Fruit fly (Drosophila melanogaster) whole organism, wandering third instar larva: ENCODE measurements around the gene VhaM9.7-b.

ENCODE experiments used
- Abd-B ChIP-seq: fragments of >200 bp; optimal IDR thresholded peaks from 2 replicates; lab custom pipeline; 2017; ENCODE audit warnings: missing biosample characterization, missing genetic modification characterization
- CG32264 ChIP-seq: fragments of 200-800 bp; sonication (Bioruptor generic); optimal IDR thresholded peaks from 2 replicates; lab custom pipeline; 2016; ENCODE audit warnings: missing biosample characterization, missing genetic modification characterization
- CG9705 ChIP-seq: fragments of 200-800 bp; sonication (Bioruptor generic); optimal IDR thresholded peaks from 2 replicates; lab custom pipeline; 2018; ENCODE audit warnings: missing biosample characterization, mild to moderate bottlenecking, missing genetic modification characterization
- CrebA ChIP-seq: fragments of 200-800 bp; sonication (Bioruptor generic); optimal IDR thresholded peaks from 2 replicates; lab custom pipeline; 2016; ENCODE audit warnings: missing biosample characterization, mild to moderate bottlenecking, missing genetic modification characterization, borderline replicate concordance
- Dfd ChIP-seq: fragments of >200 bp; optimal IDR thresholded peaks from 2 replicates; lab custom pipeline; 2017; ENCODE audit warnings: missing biosample characterization, missing genetic modification characterization
- Dif ChIP-seq: fragments of 200-275, 200-300 bp; sonication (Bioruptor generic); optimal IDR thresholded peaks from 2 replicates; lab custom pipeline; 2018; ENCODE audit warnings: missing biosample characterization, missing genetic modification characterization; ENCODE audit not compliant: partially characterized antibody
- GATAd ChIP-seq: sonication (Bioruptor generic); optimal IDR thresholded peaks from 2 replicates; lab custom pipeline; 2016; ENCODE audit warnings: missing biosample characterization, missing genetic modification characterization
- HLH106 ChIP-seq: fragments of 200-800 bp; optimal IDR thresholded peaks from 3 replicates; lab custom pipeline; 2019; ENCODE audit warnings: missing biosample characterization, mild to moderate bottlenecking, missing genetic modification characterization, moderate library complexity
- Hnf4 ChIP-seq: fragments of 200-800 bp; sonication (Bioruptor generic); optimal IDR thresholded peaks from 2 replicates; lab custom pipeline; 2016; ENCODE audit warnings: missing biosample characterization, mild to moderate bottlenecking, missing genetic modification characterization
- Hr78 ChIP-seq: fragments of >200 bp; optimal IDR thresholded peaks from 2 replicates; lab custom pipeline; 2017; ENCODE audit warnings: missing biosample characterization, missing genetic modification characterization
- Jra ChIP-seq: sonication (Bioruptor generic); optimal IDR thresholded peaks from 2 replicates; lab custom pipeline; 2016; ENCODE audit warnings: missing biosample characterization, missing genetic modification characterization
- Mio ChIP-seq: sonication (Bioruptor generic); optimal IDR thresholded peaks from 2 replicates; lab custom pipeline; 2016; ENCODE audit warnings: missing biosample characterization, missing genetic modification characterization
- Myc ChIP-seq: fragments of >200 bp; optimal IDR thresholded peaks from 2 replicates; lab custom pipeline; 2017
- N ChIP-seq: fragments of >200 bp; optimal IDR thresholded peaks from 2 replicates; lab custom pipeline; 2018; ENCODE audit warnings: missing biosample characterization, missing external identifiers, missing genetic modification characterization
- OdsH ChIP-seq: fragments of 200-800 bp; sonication (Bioruptor generic); optimal IDR thresholded peaks from 2 replicates; lab custom pipeline; 2016; ENCODE audit warnings: missing biosample characterization, mild to moderate bottlenecking, missing genetic modification characterization
- Rel ChIP-seq, 2 experiments: fragments of 200-800 bp; sonication (Bioruptor generic) in 1 of 2; optimal IDR thresholded peaks; 2 replicates in 1 of 2; 3 replicates in 1 of 2; lab custom pipeline; 2016 to 2019; ENCODE audit warnings: mild to moderate bottlenecking in 2 of 2, missing biosample characterization in 2 of 2, missing genetic modification characterization in 2 of 2, moderate library complexity in 1 of 2
- Sp1 ChIP-seq: fragments of 200-800 bp; sonication (Bioruptor generic); optimal IDR thresholded peaks from 3 replicates; lab custom pipeline; 2019; ENCODE audit warnings: missing biosample characterization, mild to moderate bottlenecking, missing genetic modification characterization, moderate library complexity
- Vsx2 ChIP-seq: fragments of 200-300, 225-300 bp; sonication (Bioruptor generic); optimal IDR thresholded peaks from 2 replicates; lab custom pipeline; 2018; ENCODE audit warnings: missing biosample characterization, missing genetic modification characterization; ENCODE audit not compliant: partially characterized antibody
- br ChIP-seq: fragments of 200-800 bp; sonication (Bioruptor generic); optimal IDR thresholded peaks from 2 replicates; lab custom pipeline; 2016; ENCODE audit warnings: missing biosample characterization, missing genetic modification characterization
- brk ChIP-seq: fragments of 200-800 bp; sonication (Bioruptor generic); optimal IDR thresholded peaks from 2 replicates; lab custom pipeline; 2016; ENCODE audit warnings: missing biosample characterization, mild to moderate bottlenecking, missing genetic modification characterization
- dl ChIP-seq, 2 experiments: fragments of 175-275, 200-275 bp in 1 of 2; fragments of 200-275 bp in 1 of 2; sonication (Bioruptor generic); optimal IDR thresholded peaks; lab custom pipeline; 2018; ENCODE audit warnings: mild to moderate bottlenecking in 2 of 2, missing biosample characterization in 2 of 2, missing genetic modification characterization in 2 of 2, moderate library complexity in 2 of 2; ENCODE audit not compliant: partially characterized antibody in 2 of 2, insufficient read depth in 1 of 2
- dmrt93B ChIP-seq: fragments of 200-800 bp; sonication (Bioruptor generic); optimal IDR thresholded peaks from 2 replicates; lab custom pipeline; 2018; ENCODE audit warnings: missing biosample characterization, mild to moderate bottlenecking, missing genetic modification characterization
- dsf ChIP-seq: sonication (Bioruptor generic); optimal IDR thresholded peaks from 2 replicates; lab custom pipeline; 2016; ENCODE audit warnings: missing biosample characterization, missing genetic modification characterization, borderline replicate concordance
- ey ChIP-seq: fragments of 200-800 bp; sonication (Bioruptor generic); optimal IDR thresholded peaks from 2 replicates; lab custom pipeline; 2016; ENCODE audit warnings: missing biosample characterization, missing genetic modification characterization
- foxo ChIP-seq, 2 experiments: fragments of 200-800 bp; sonication (Bioruptor generic); optimal IDR thresholded peaks; 2 replicates in 1 of 2; 3 replicates in 1 of 2; lab custom pipeline; 2016 to 2017; ENCODE audit warnings: missing biosample characterization in 2 of 2, missing genetic modification characterization in 2 of 2
- fru ChIP-seq: fragments of 200-800 bp; sonication (Bioruptor generic); optimal IDR thresholded peaks from 3 replicates; lab custom pipeline; 2016; ENCODE audit warnings: missing biosample characterization, mild to moderate bottlenecking, missing genetic modification characterization
- h ChIP-seq: fragments of 200-800 bp; sonication (Bioruptor generic); optimal IDR thresholded peaks from 3 replicates; lab custom pipeline; 2016; ENCODE audit warnings: missing biosample characterization, mild to moderate bottlenecking, missing genetic modification characterization
- jim ChIP-seq: fragments of 175-275, 200-325 bp; sonication (Bioruptor generic); optimal IDR thresholded peaks from 2 replicates; lab custom pipeline; 2016; ENCODE audit warnings: missing biosample characterization, mild to moderate bottlenecking, missing genetic modification characterization
- lola ChIP-seq: fragments of >200 bp; optimal IDR thresholded peaks from 2 replicates; lab custom pipeline; 2017; ENCODE audit warnings: missing biosample characterization, missing genetic modification characterization
- psq ChIP-seq: fragments of 200-800 bp; sonication (Bioruptor generic); optimal IDR thresholded peaks from 3 replicates; lab custom pipeline; 2017; ENCODE audit warnings: missing biosample characterization, mild to moderate bottlenecking, missing genetic modification characterization, moderate library complexity
- rgr ChIP-seq: fragments of 200-800 bp; sonication (Bioruptor generic); optimal IDR thresholded peaks from 3 replicates; lab custom pipeline; 2016; ENCODE audit warnings: missing biosample characterization, mild to moderate bottlenecking, missing genetic modification characterization
- sage ChIP-seq: fragments of 200-800 bp; sonication (Bioruptor generic); optimal IDR thresholded peaks from 2 replicates; lab custom pipeline; 2016; ENCODE audit warnings: missing biosample characterization, mild to moderate bottlenecking, missing genetic modification characterization
- sv ChIP-seq: fragments of 200-800 bp; sonication (Bioruptor generic); optimal IDR thresholded peaks from 3 replicates; lab custom pipeline; 2016; ENCODE audit warnings: missing biosample characterization, missing genetic modification characterization
- tai ChIP-seq: sonication (Bioruptor generic); optimal IDR thresholded peaks from 2 replicates; lab custom pipeline; 2016; ENCODE audit warnings: missing biosample characterization, missing genetic modification characterization
- usp ChIP-seq: fragments of >200 bp; optimal IDR thresholded peaks from 2 replicates; lab custom pipeline; 2017; ENCODE audit warnings: missing biosample characterization, missing genetic modification characterization
- woc ChIP-seq: sonication (Bioruptor generic); optimal IDR thresholded peaks from 2 replicates; lab custom pipeline; 2016; ENCODE audit warnings: missing biosample characterization, mild to moderate bottlenecking, missing genetic modification characterization

VhaM9.7-b gene

dm6 chr3L:21507955-21508354 is 31.7 kb upstream of the VhaM9.7-b start:
- no peak for TF ChIP-seq GATAd (GFP tag; lab: Kevin White, UChicago)
- no peak for TF ChIP-seq psq (GFP tag; lab: Kevin White, UChicago)
- no peak for TF ChIP-seq Mio (GFP tag; lab: Kevin White, UChicago)
- TF ChIP-seq tai = no peak
- no peak for TF ChIP-seq Hr78 (GFP tag; lab: Kevin White, UChicago)
- no peak for TF ChIP-seq jim (GFP tag; lab: Kevin White, UChicago)
- no peak for TF ChIP-seq Sp1 (GFP tag; lab: Kevin White, UChicago)
- TF ChIP-seq N = no peak
- no peak for TF ChIP-seq h
- TF ChIP-seq dsf = no peak
- no peak for TF ChIP-seq Dfd (GFP tag; lab: Kevin White, UChicago)
- TF ChIP-seq Hnf4 (GFP tag; lab: Kevin White, UChicago) = no peak
- TF ChIP-seq dmrt93B (GFP tag; lab: Kevin White, UChicago) = no peak
- TF ChIP-seq Vsx2 (GFP tag; lab: Kevin White, UChicago) = no peak

- TF ChIP-seq psq (GFP tag; lab: Kevin White, UChicago) (no peak), dsf (no peak), Dfd (GFP tag; lab: Kevin White, UChicago) (no peak), dl (GFP tag; optimal IDR thresholded peaks at IDR 0.05; lab: Kevin White, UChicago; ENCODE audit: insufficient read depth in 1 of 2, partially characterized antibody in 2 of 2) (no peak), N (no peak), Abd-B (GFP tag; lab: Kevin White, UChicago) (no peak), HLH106 (tag; lab: Kevin White, UChicago) (no peak), woc (GFP tag; lab: Kevin White, UChicago) (no peak), rgr (GFP tag; lab: Kevin White, UChicago) (no peak), sv (GFP tag; lab: Kevin White, UChicago) (no peak), CG32264 (GFP tag; lab: Kevin White, UChicago) (no peak), OdsH (no peak), sage (GFP tag; lab: Kevin White, UChicago) (no peak), fru (GFP tag; lab: Kevin White, UChicago) (no peak)
Measured at dm6 chr3L:21508621-21509020, 31.0 kb upstream of the VhaM9.7-b start.

DNA sequence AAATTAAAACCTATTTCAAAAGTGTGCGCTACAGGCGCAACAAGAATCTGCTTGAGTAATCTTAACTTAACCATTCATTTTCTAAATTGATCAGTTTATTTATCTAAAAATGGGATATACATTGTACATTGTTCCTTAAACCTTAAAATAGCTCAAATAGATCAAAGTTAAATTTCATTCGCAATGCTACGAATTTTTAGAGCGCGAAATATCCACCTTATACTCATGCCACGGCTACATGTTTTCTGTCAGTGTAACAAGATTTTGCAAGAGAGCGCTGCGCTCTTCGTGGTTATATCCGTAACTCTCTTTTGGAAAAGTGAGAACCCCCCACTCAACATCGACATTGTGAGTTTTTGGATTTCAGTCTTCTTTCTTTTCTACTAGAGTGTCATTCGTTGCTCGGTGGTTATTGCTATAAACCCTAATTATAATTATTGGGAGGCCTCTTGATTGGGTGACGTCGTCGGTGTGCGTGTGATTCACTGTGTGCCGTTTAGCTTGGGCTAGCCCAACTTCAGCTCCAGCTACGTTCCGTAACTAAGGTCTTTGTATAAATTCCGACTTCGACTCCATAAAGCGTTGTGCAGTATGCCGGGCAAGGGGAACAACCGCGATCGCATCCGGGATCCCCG is 30.1 kb upstream of the VhaM9.7-b start:
- TF ChIP-seq Dif (GFP tag; lab: Kevin White, UChicago) (peak; percentile 41), lola (GFP tag; lab: Kevin White, UChicago) (no peak), jim (GFP tag; lab: Kevin White, UChicago) (no peak), ey (peak; percentile 33), CG9705 (GFP tag; lab: Kevin White, UChicago) (no peak), foxo (GFP tag; optimal IDR thresholded peaks at IDR 0.05; lab: Kevin White, UChicago) (peak in 1 of 2 experiments; percentile 47), Jra (GFP tag; lab: Kevin White, UChicago) (no peak), Hnf4 (GFP tag; lab: Kevin White, UChicago) (peak; percentile 24), usp (no peak), OdsH (no peak), Sp1 (GFP tag; lab: Kevin White, UChicago) (peak; percentile 3), HLH106 (tag; lab: Kevin White, UChicago) (peak; percentile 6), dl (GFP tag; optimal IDR thresholded peaks at IDR 0.05; lab: Kevin White, UChicago; ENCODE audit: insufficient read depth in 1 of 2, partially characterized antibody in 2 of 2) (peak in 1 of 2 experiments; percentile 64), Rel (GFP tag; optimal IDR thresholded peaks at IDR 0.05; lab: Kevin White, UChicago) (no peak), Rel (tag; optimal IDR thresholded peaks at IDR 0.05; lab: Kevin White, UChicago) (peak; percentile 65), br (GFP tag; lab: Kevin White, UChicago) (no peak), woc (GFP tag; lab: Kevin White, UChicago) (peak; percentile 18), Abd-B (GFP tag; lab: Kevin White, UChicago) (no peak), dmrt93B (GFP tag; lab: Kevin White, UChicago) (no peak), sage (GFP tag; lab: Kevin White, UChicago) (no peak), sv (GFP tag; lab: Kevin White, UChicago) (no peak), h (peak; percentile 52), CrebA (GFP tag; lab: Kevin White, UChicago) (no peak), fru (GFP tag; lab: Kevin White, UChicago) (peak; percentile 19), N (no peak), psq (GFP tag; lab: Kevin White, UChicago) (no peak), CG32264 (GFP tag; lab: Kevin White, UChicago) (no peak), rgr (GFP tag; lab: Kevin White, UChicago) (peak; percentile 39), brk (GFP tag; lab: Kevin White, UChicago) (peak; percentile 37), Myc (no peak), GATAd (GFP tag; lab: Kevin White, UChicago) (no peak), tai (no peak)
- TF ChIP-seq, all 38 proteins: peak for 13
